Worm (Caenorhabditis elegans) whole organism, late embryonic: ENCODE measurements around the gene cest-3.

ENCODE experiments used
- C08G9.2 ChIP-seq: sonication (generic microtip); optimal IDR thresholded peaks from 2 replicates; lab custom pipeline; 2016; ENCODE audit warnings: mild to moderate bottlenecking, missing genetic modification characterization, moderate library complexity, missing compliant biosample characterization
- C38D4.7 ChIP-seq: fragments of 200-800 bp; sonication (Bioruptor generic); optimal IDR thresholded peaks from 2 replicates; lab custom pipeline; 2018; ENCODE audit warnings: mild to moderate bottlenecking, missing genetic modification characterization, moderate library complexity, missing compliant biosample characterization
- F13H6.1 ChIP-seq: sonication (generic microtip); optimal IDR thresholded peaks from 2 replicates; lab custom pipeline; 2016; ENCODE audit warnings: missing genetic modification characterization, missing compliant biosample characterization
- T23F11.4 ChIP-seq: fragments of 200-800 bp; sonication (Bioruptor generic); optimal IDR thresholded peaks from 2 replicates; lab custom pipeline; 2018; ENCODE audit warnings: mild to moderate bottlenecking, missing genetic modification characterization, missing compliant biosample characterization
- ahr-1 ChIP-seq: sonication (generic microtip); optimal IDR thresholded peaks from 2 replicates; lab custom pipeline; 2016; ENCODE audit warnings: missing genetic modification characterization, missing compliant biosample characterization
- ama-1 ChIP-seq: fragments of 150-350 bp; optimal IDR thresholded peaks from 2 replicates; lab custom pipeline; 2014
- ceh-18 ChIP-seq: sonication (generic microtip); optimal IDR thresholded peaks from 2 replicates; lab custom pipeline; 2016; ENCODE audit warnings: missing genetic modification characterization, missing compliant biosample characterization
- ceh-19 ChIP-seq: fragments of 200-800 bp; sonication (Bioruptor generic); optimal IDR thresholded peaks from 2 replicates; lab custom pipeline; 2018; ENCODE audit warnings: mild to moderate bottlenecking, missing genetic modification characterization, missing compliant biosample characterization
- ceh-22 ChIP-seq: sonication (generic microtip); optimal IDR thresholded peaks from 2 replicates; lab custom pipeline; 2017; ENCODE audit warnings: missing biosample characterization, missing genetic modification characterization
- ceh-24 ChIP-seq: sonication (generic microtip); optimal IDR thresholded peaks from 2 replicates; lab custom pipeline; 2016; ENCODE audit warnings: mild to moderate bottlenecking, missing genetic modification characterization, missing compliant biosample characterization
- ceh-30 ChIP-seq: fragments of 150-350 bp; optimal IDR thresholded peaks from 2 replicates; lab custom pipeline; 2014; ENCODE audit warnings: missing biosample characterization, missing genetic modification characterization
- ceh-31 ChIP-seq: sonication (generic microtip); optimal IDR thresholded peaks from 2 replicates; lab custom pipeline; 2016; ENCODE audit warnings: missing genetic modification characterization, missing compliant biosample characterization
- ceh-34 ChIP-seq: sonication (generic microtip); optimal IDR thresholded peaks from 2 replicates; lab custom pipeline; 2016; ENCODE audit warnings: mild to moderate bottlenecking, missing genetic modification characterization, missing compliant biosample characterization
- ceh-6 ChIP-seq: fragments of 200-800 bp; sonication (Bioruptor generic); optimal IDR thresholded peaks from 2 replicates; lab custom pipeline; 2018; ENCODE audit warnings: mild to moderate bottlenecking, missing genetic modification characterization, missing compliant biosample characterization
- ceh-9 ChIP-seq: sonication (generic microtip); optimal IDR thresholded peaks from 2 replicates; lab custom pipeline; 2016; ENCODE audit warnings: mild to moderate bottlenecking, missing genetic modification characterization, inconsistent platforms, missing compliant biosample characterization
- che-1 ChIP-seq: sonication (generic microtip); optimal IDR thresholded peaks from 2 replicates; lab custom pipeline; 2016; ENCODE audit warnings: mild to moderate bottlenecking, missing genetic modification characterization, missing compliant biosample characterization
- dmd-4 ChIP-seq: sonication (generic microtip); optimal IDR thresholded peaks from 2 replicates; lab custom pipeline; 2016; ENCODE audit warnings: borderline replicate concordance, missing genetic modification characterization, missing compliant biosample characterization
- fax-1 ChIP-seq: sonication (generic microtip); optimal IDR thresholded peaks from 2 replicates; lab custom pipeline; 2016; ENCODE audit warnings: missing genotype, missing genetic modification characterization, missing compliant biosample characterization
- fkh-10 ChIP-seq: fragments of 150-350 bp; optimal IDR thresholded peaks from 2 replicates; lab custom pipeline; 2014; ENCODE audit warnings: missing biosample characterization, missing genetic modification reagents, missing genetic modification characterization
- hlh-13 ChIP-seq: fragments of 200-800 bp; sonication (Bioruptor generic); optimal IDR thresholded peaks from 2 replicates; lab custom pipeline; 2018; ENCODE audit warnings: mild to moderate bottlenecking, missing genetic modification characterization, missing compliant biosample characterization
- hlh-15 ChIP-seq: sonication (generic microtip); optimal IDR thresholded peaks from 2 replicates; lab custom pipeline; 2016; ENCODE audit warnings: missing genetic modification characterization, missing compliant biosample characterization
- hlh-6 ChIP-seq: sonication (generic microtip); optimal IDR thresholded peaks from 2 replicates; lab custom pipeline; 2016; ENCODE audit warnings: missing genotype, missing genetic modification characterization, missing compliant biosample characterization
- hlh-8 ChIP-seq: sonication (generic microtip); optimal IDR thresholded peaks from 2 replicates; lab custom pipeline; 2016; ENCODE audit warnings: missing genotype, missing genetic modification characterization, missing compliant biosample characterization
- madf-2 ChIP-seq: sonication (generic microtip); optimal IDR thresholded peaks from 2 replicates; lab custom pipeline; 2017; ENCODE audit warnings: missing genetic modification characterization, missing compliant biosample characterization
- mec-3 ChIP-seq: sonication (generic microtip); optimal IDR thresholded peaks from 2 replicates; lab custom pipeline; 2016; ENCODE audit warnings: borderline replicate concordance, missing genetic modification characterization, missing compliant biosample characterization
- nfya-1 ChIP-seq: sonication (generic microtip); optimal IDR thresholded peaks from 2 replicates; lab custom pipeline; 2017; ENCODE audit warnings: missing genetic modification characterization, mild to moderate bottlenecking, missing compliant biosample characterization, antibody characterized with exemption, moderate library complexity
- npax-4 ChIP-seq: sonication (generic microtip); optimal IDR thresholded peaks from 2 replicates; lab custom pipeline; 2016; ENCODE audit warnings: missing genetic modification characterization, missing compliant biosample characterization
- odd-2 ChIP-seq: sonication (generic microtip); optimal IDR thresholded peaks from 2 replicates; lab custom pipeline; 2017; ENCODE audit warnings: antibody characterized with exemption, mild to moderate bottlenecking, missing genetic modification characterization, missing compliant biosample characterization
- pat-9 ChIP-seq: fragments of 200-800 bp; sonication (Bioruptor generic); optimal IDR thresholded peaks from 2 replicates; lab custom pipeline; 2018; ENCODE audit warnings: mild to moderate bottlenecking, missing genetic modification characterization, moderate library complexity, missing compliant biosample characterization
- pha-2 ChIP-seq: sonication (generic microtip); optimal IDR thresholded peaks from 2 replicates; lab custom pipeline; 2017; ENCODE audit warnings: mild to moderate bottlenecking, missing genetic modification characterization, missing compliant biosample characterization
- ref-2 ChIP-seq: sonication (generic microtip); optimal IDR thresholded peaks from 2 replicates; lab custom pipeline; 2016; ENCODE audit warnings: missing genetic modification characterization, missing compliant biosample characterization
- rnt-1 ChIP-seq: sonication (generic microtip); optimal IDR thresholded peaks from 2 replicates; lab custom pipeline; 2016; ENCODE audit warnings: missing genetic modification characterization, missing compliant biosample characterization
- sdc-2 ChIP-seq: sonication (generic microtip); optimal IDR thresholded peaks from 2 replicates; lab custom pipeline; 2016; ENCODE audit warnings: missing genotype, missing genetic modification characterization, missing compliant biosample characterization
- sox-4 ChIP-seq: sonication (generic microtip); optimal IDR thresholded peaks from 2 replicates; lab custom pipeline; 2017; ENCODE audit warnings: mild to moderate bottlenecking, missing genetic modification characterization, inconsistent platforms, missing compliant biosample characterization
- tbx-7 ChIP-seq: sonication (generic microtip); optimal IDR thresholded peaks from 2 replicates; lab custom pipeline; 2016; ENCODE audit warnings: missing genotype, missing genetic modification characterization, missing compliant biosample characterization
- ttx-3 ChIP-seq: sonication (generic microtip); optimal IDR thresholded peaks from 2 replicates; lab custom pipeline; 2016; ENCODE audit warnings: missing genetic modification reagents, missing genetic modification characterization, missing compliant biosample characterization
- unc-3 ChIP-seq, 2 experiments: fragments of 200-800 bp in 1 of 2; sonication (Bioruptor generic) in 1 of 2; sonication (generic microtip) in 1 of 2; conservative IDR thresholded peaks in 1 of 2; optimal IDR thresholded peaks in 1 of 2; 2 replicates each; pipeline versions ENCODE4 v1.3.6 to Lab custom; 2016 to 2022; ENCODE audit warnings: missing compliant biosample characterization in 2 of 2, missing genetic modification characterization in 2 of 2, missing genetic modification reagents in 1 of 2
- unc-42 ChIP-seq: sonication (generic microtip); optimal IDR thresholded peaks from 2 replicates; lab custom pipeline; 2016; ENCODE audit warnings: missing genotype, missing genetic modification characterization, missing compliant biosample characterization
- unc-86 ChIP-seq: sonication (generic microtip); optimal IDR thresholded peaks from 2 replicates; lab custom pipeline; 2016; ENCODE audit warnings: missing genetic modification characterization, missing compliant biosample characterization

cest-3 gene

DNA sequence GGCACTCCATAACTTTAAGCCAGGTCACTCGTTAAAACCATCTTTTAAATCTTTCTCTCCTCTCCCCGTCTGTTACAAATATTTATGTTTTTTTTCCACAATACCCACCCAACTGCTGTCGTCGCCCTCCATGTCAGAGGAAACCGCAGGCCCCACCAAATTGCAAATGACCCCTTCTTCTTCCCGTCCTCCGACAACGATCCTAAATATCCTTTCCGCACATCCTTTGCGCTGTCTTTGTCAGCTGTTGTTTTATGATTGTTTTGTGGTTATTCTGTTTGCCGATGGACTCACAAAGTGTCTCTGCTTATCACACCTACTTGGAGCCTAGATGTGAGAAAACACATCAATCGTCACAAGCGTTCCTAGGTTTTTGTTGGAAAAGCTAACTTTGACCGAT lies 6.7 kb downstream of the cest-3 start:
- TF ChIP-seq ceh-24 (tag; lab: Kevin White, UChicago) = no peak
- no peak for TF ChIP-seq pat-9 (tag; lab: Kevin White, UChicago)
- no peak for TF ChIP-seq T23F11.4
- no peak for TF ChIP-seq sdc-2
- no peak for TF ChIP-seq dmd-4 (tag; lab: Kevin White, UChicago)
- no peak for TF ChIP-seq ceh-30 (tag; lab: Kevin White, UChicago)
- peak; percentile 40 for TF ChIP-seq rnt-1 (tag; lab: Kevin White, UChicago)
- no peak for TF ChIP-seq hlh-13
- no peak for TF ChIP-seq hlh-6 (tag; lab: Kevin White, UChicago)

- TF ChIP-seq unc-42 (tag; lab: Kevin White, UChicago) (peak; percentile 45), madf-2 (tag; lab: Kevin White, UChicago) (no peak), C08G9.2 (tag; lab: Kevin White, UChicago) (no peak)
Measured at ce11 chrX:12252189-12252588, 10.7 kb downstream of the cest-3 start.

DNA sequence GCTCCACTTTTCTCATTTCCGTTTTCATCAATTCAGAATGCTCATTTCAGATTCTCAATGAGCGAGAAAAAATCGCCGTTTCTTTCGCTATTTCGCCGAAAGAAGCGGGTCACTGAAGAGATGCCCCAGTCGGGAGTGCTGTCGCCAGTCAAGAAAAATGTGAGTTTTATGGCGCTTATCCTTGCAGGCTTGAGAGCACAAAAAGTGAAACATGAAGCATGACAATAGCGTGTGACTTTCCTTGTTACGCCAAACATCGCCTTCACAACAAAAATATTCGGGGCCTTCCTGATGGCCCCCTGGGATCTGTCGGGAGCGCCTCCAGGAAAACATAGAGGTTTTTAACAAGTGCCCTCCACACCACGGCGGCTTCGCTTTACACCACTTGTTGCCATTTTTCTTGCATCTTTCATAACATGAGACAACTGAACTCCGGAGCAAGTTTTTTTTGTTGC lies 15.2 kb downstream of the cest-3 start, which contains the start of gene E01G6.2:
TSS of gene E01G6.2 (plus strand) at position 51 of the 455 bp plus-strand sequence.
- no peak for TF ChIP-seq npax-4 (tag; lab: Kevin White, UChicago)
- no peak for TF ChIP-seq T23F11.4
- no peak for TF ChIP-seq hlh-15 (tag; lab: Kevin White, UChicago)
- no peak for TF ChIP-seq ceh-19 (GFP tag; lab: Kevin White, UChicago)
- no peak for TF ChIP-seq hlh-13
- no peak for TF ChIP-seq ahr-1 (tag; lab: Kevin White, UChicago)
- TF ChIP-seq ref-2 (tag; lab: Kevin White, UChicago) = no peak
- TF ChIP-seq ceh-24 (tag; lab: Kevin White, UChicago) = no peak
- no peak for TF ChIP-seq unc-42 (tag; lab: Kevin White, UChicago)
- no peak for TF ChIP-seq ttx-3 (tag; lab: Kevin White, UChicago)
- no peak for TF ChIP-seq ceh-9
- TF ChIP-seq unc-86 (tag; lab: Kevin White, UChicago) = no peak
- no peak for TF ChIP-seq unc-3 (GFP tag; conservative IDR thresholded peaks at IDR 0.05; lab: Robert Waterston, UW)
- no peak for TF ChIP-seq unc-3 (tag; optimal IDR thresholded peaks at IDR 0.05; lab: Kevin White, UChicago)

ce11 chrX:12260381-12260931 lies 19.0 kb downstream of the cest-3 start, which contains the start of gene E01G6.1:
TSS of gene E01G6.1 (plus strand) at chrX:12260881.
- TF ChIP-seq fax-1 (no peak), mec-3 (tag; lab: Kevin White, UChicago) (no peak), tbx-7 (tag; lab: Kevin White, UChicago) (no peak), ceh-24 (tag; lab: Kevin White, UChicago) (no peak), rnt-1 (tag; lab: Kevin White, UChicago) (no peak), ceh-34 (tag; lab: Kevin White, UChicago) (no peak), odd-2 (tag; lab: Kevin White, UChicago) (no peak), ttx-3 (tag; lab: Kevin White, UChicago) (no peak), nfya-1 (no peak), ceh-6 (GFP tag; lab: Kevin White, UChicago) (no peak), hlh-8 (no peak), hlh-15 (tag; lab: Kevin White, UChicago) (no peak), sox-4 (no peak)

- no peak for TF ChIP-seq T23F11.4
- TF ChIP-seq sdc-2 = no peak
- no peak for TF ChIP-seq dmd-4 (tag; lab: Kevin White, UChicago)
- no peak for TF ChIP-seq ama-1 (lab: Kevin White, UChicago)
- TF ChIP-seq fkh-10 = no peak
- no peak for TF ChIP-seq C38D4.7 (GFP tag; lab: Kevin White, UChicago)
- no peak for TF ChIP-seq ceh-22
- no peak for TF ChIP-seq npax-4 (tag; lab: Kevin White, UChicago)
- no peak for TF ChIP-seq hlh-15 (tag; lab: Kevin White, UChicago)
- TF ChIP-seq hlh-6 (tag; lab: Kevin White, UChicago) = no peak
- TF ChIP-seq pha-2 (tag; lab: Kevin White, UChicago) = no peak
- TF ChIP-seq ceh-9 = no peak
- no peak for TF ChIP-seq che-1 (tag; lab: Kevin White, UChicago)
- no peak for TF ChIP-seq F13H6.1 (tag; lab: Kevin White, UChicago)
- TF ChIP-seq fax-1 = no peak
- no peak for TF ChIP-seq ceh-31 (tag; lab: Kevin White, UChicago)
- TF ChIP-seq ceh-18 (tag; lab: Kevin White, UChicago) = no peak
- TF ChIP-seq nfya-1 = no peak
Measured at ce11 chrX:12270841-12271240, 29.4 kb downstream of the cest-3 start, which contains the start of gene otpl-8. TSS of gene otpl-8 (minus strand) at chrX:12270941.
